Fruit fly (Drosophila melanogaster) whole organism, embryonic: ENCODE data around the gene dar1.

ENCODE experiments used
- CG11696 ChIP-seq: fragments of 200-800 bp; sonication (Bioruptor generic); IDR thresholded peaks from 2 replicates; pipeline ENCODE4 v1.3.6; 2022; ENCODE audit warnings: missing biosample characterization, missing genetic modification characterization
- CG12391 ChIP-seq: fragments of 200-800 bp; sonication (Bioruptor generic); optimal IDR thresholded peaks from 3 replicates; lab custom pipeline; 2018; ENCODE audit warnings: missing biosample characterization, mild to moderate bottlenecking, missing genetic modification characterization, moderate library complexity
- CG15073 ChIP-seq: fragments of 200-800 bp; sonication (Bioruptor generic); optimal IDR thresholded peaks from 2 replicates; lab custom pipeline; 2016; ENCODE audit warnings: missing biosample characterization, missing genetic modification characterization
- CG1602 ChIP-seq: fragments of 200-800 bp; sonication (Bioruptor generic); optimal IDR thresholded peaks from 3 replicates; lab custom pipeline; 2016; ENCODE audit warnings: missing biosample characterization, missing genetic modification characterization
- CG2116 ChIP-seq: fragments of 200-800 bp; sonication (Bioruptor generic); optimal IDR thresholded peaks from 3 replicates; lab custom pipeline; 2018; ENCODE audit warnings: missing biosample characterization, mild to moderate bottlenecking, missing genetic modification characterization
- CG4360 ChIP-seq: fragments of 200-800 bp; sonication (Bioruptor generic); IDR thresholded peaks from 2 replicates; pipeline ENCODE4 v1.3.6; 2022; ENCODE audit warnings: missing biosample characterization, missing genetic modification characterization
- CG5180 ChIP-seq: fragments of 200-800 bp; sonication (Bioruptor generic); optimal IDR thresholded peaks from 3 replicates; lab custom pipeline; 2017; ENCODE audit warnings: missing biosample characterization, missing genetic modification characterization, mild to moderate bottlenecking, moderate library complexity, missing genetic modification reagents
- CG6254 ChIP-seq: fragments of 200-800 bp; sonication (Bioruptor generic); optimal IDR thresholded peaks from 3 replicates; lab custom pipeline; 2017; ENCODE audit warnings: mild to moderate bottlenecking, missing biosample characterization, missing genetic modification reagents, missing genetic modification characterization
- CG6689 ChIP-seq: fragments of 200-800 bp; sonication (Bioruptor generic); IDR thresholded peaks from 2 replicates; pipeline ENCODE4 v1.3.6; 2022; ENCODE audit warnings: missing biosample characterization, missing genetic modification characterization
- CG6854 ChIP-seq: fragments of 200-800 bp; sonication (Bioruptor generic); optimal IDR thresholded peaks from 3 replicates; lab custom pipeline; 2017; ENCODE audit warnings: missing biosample characterization, mild to moderate bottlenecking, missing genetic modification characterization
- CG7556 ChIP-seq: fragments of 200-800 bp; sonication (Bioruptor generic); optimal IDR thresholded peaks from 2 replicates; lab custom pipeline; 2017; ENCODE audit warnings: missing biosample characterization, mild to moderate bottlenecking, missing genetic modification characterization
- CTCF ChIP-seq: fragments of 200-800 bp; sonication (Bioruptor generic); optimal IDR thresholded peaks from 2 replicates; lab custom pipeline; 2017; ENCODE audit warnings: missing biosample characterization, mild to moderate bottlenecking, missing genetic modification characterization, moderate library complexity
- CrebB ChIP-seq: fragments of 200-800 bp; sonication (Bioruptor generic); optimal IDR thresholded peaks from 3 replicates; lab custom pipeline; 2018; ENCODE audit warnings: missing biosample characterization, mild to moderate bottlenecking, missing genetic modification characterization
- D19A ChIP-seq: fragments of 200-800 bp; optimal IDR thresholded peaks from 3 replicates; lab custom pipeline; 2019; ENCODE audit warnings: missing biosample characterization, mild to moderate bottlenecking, missing genetic modification characterization, moderate library complexity
- Doc3 ChIP-seq: fragments of 200-800 bp; sonication (Bioruptor generic); IDR thresholded peaks from 3 replicates; pipeline ENCODE4 v1.3.6; 2022; ENCODE audit warnings: missing biosample characterization, missing genetic modification characterization; ENCODE audit not compliant: partially characterized antibody
- E2f2 ChIP-seq: fragments of 200-800 bp; sonication (Bioruptor generic); IDR thresholded peaks from 2 replicates; pipeline ENCODE4 v1.3.6; 2022; ENCODE audit warnings: missing biosample characterization, missing genetic modification characterization
- H2.0 ChIP-seq: fragments of 200-800 bp; sonication (Bioruptor generic); IDR thresholded peaks from 2 replicates; pipeline ENCODE4 v1.3.6; 2022; ENCODE audit warnings: missing biosample characterization, missing genetic modification characterization
- HmgD ChIP-seq: fragments of 200-800 bp; sonication (Bioruptor generic); optimal IDR thresholded peaks from 3 replicates; lab custom pipeline; 2016; ENCODE audit warnings: missing biosample characterization, missing genetic modification characterization
- Hr51 ChIP-seq, 2 experiments: fragments of 200-800 bp; sonication (Bioruptor generic); optimal IDR thresholded peaks; 2 replicates in 1 of 2; 3 replicates in 1 of 2; lab custom pipeline; 2016 to 2018; ENCODE audit warnings: missing biosample characterization in 2 of 2, missing genetic modification characterization in 2 of 2, mild to moderate bottlenecking in 1 of 2, moderate library complexity in 1 of 2
- Kr ChIP-seq: fragments of 200-800 bp; sonication (Bioruptor generic); optimal IDR thresholded peaks from 2 replicates; lab custom pipeline; 2017; ENCODE audit warnings: missing biosample characterization, mild to moderate bottlenecking, missing genetic modification characterization
- Lpt ChIP-seq: fragments of >200 bp; optimal IDR thresholded peaks from 2 replicates; lab custom pipeline; 2018; ENCODE audit warnings: missing biosample characterization, missing genetic modification characterization
- MBD-R2 ChIP-seq: fragments of 200-800 bp; sonication (Bioruptor generic); IDR thresholded peaks from 2 replicates; pipeline ENCODE4 v1.3.6; 2022; ENCODE audit warnings: missing biosample characterization, missing genetic modification characterization
- Max ChIP-seq: fragments of 200-800 bp; sonication (Bioruptor generic); optimal IDR thresholded peaks from 2 replicates; lab custom pipeline; 2016; ENCODE audit warnings: missing biosample characterization, mild to moderate bottlenecking, missing genetic modification characterization
- NC2β ChIP-seq: fragments of 200-800 bp; sonication (Bioruptor generic); optimal IDR thresholded peaks from 2 replicates; lab custom pipeline; 2016; ENCODE audit warnings: missing biosample characterization, missing genetic modification characterization
- Pdp1 ChIP-seq, 2 experiments: fragments of 200-800 bp; sonication (Bioruptor generic); optimal IDR thresholded peaks; 3 replicates each; lab custom pipeline; 2016; ENCODE audit warnings: missing biosample characterization in 2 of 2, missing genetic modification characterization in 2 of 2, mild to moderate bottlenecking in 1 of 2, moderate library complexity in 1 of 2
- Spps ChIP-seq: fragments of 200-800 bp; sonication (Bioruptor generic); optimal IDR thresholded peaks from 2 replicates; lab custom pipeline; 2018; ENCODE audit warnings: missing biosample characterization, mild to moderate bottlenecking, missing genetic modification characterization
- aop ChIP-seq: fragments of 200-800 bp; sonication (Bioruptor generic); IDR thresholded peaks from 2 replicates; pipeline ENCODE4 v1.3.6; 2022; ENCODE audit warnings: missing biosample characterization, missing genetic modification characterization
- bsh ChIP-seq, 2 experiments: fragments of 200-800 bp; sonication (Bioruptor generic); optimal IDR thresholded peaks; 2 replicates each; lab custom pipeline; 2017 to 2018; ENCODE audit warnings: mild to moderate bottlenecking in 2 of 2, missing biosample characterization in 2 of 2, missing genetic modification characterization in 2 of 2, moderate library complexity in 1 of 2
- cad ChIP-seq: fragments of >200 bp; optimal IDR thresholded peaks from 2 replicates; lab custom pipeline; 2017; ENCODE audit warnings: missing biosample characterization, missing genetic modification characterization
- chif ChIP-seq, 2 experiments: fragments of 200-800 bp; sonication (Bioruptor generic); optimal IDR thresholded peaks; 3 replicates each; lab custom pipeline; 2016; ENCODE audit warnings: missing biosample characterization in 2 of 2, missing genetic modification characterization in 2 of 2
- emc ChIP-seq: fragments of 200-800 bp; sonication (Bioruptor generic); optimal IDR thresholded peaks from 2 replicates; lab custom pipeline; 2016; ENCODE audit warnings: missing biosample characterization, missing genetic modification characterization
- eyg ChIP-seq: fragments of 200-800 bp; sonication (Bioruptor generic); optimal IDR thresholded peaks from 3 replicates; lab custom pipeline; 2016; ENCODE audit warnings: missing biosample characterization, missing genetic modification characterization
- ftz-f1 ChIP-seq: fragments of 200-800 bp; sonication (Bioruptor generic); optimal IDR thresholded peaks from 2 replicates; lab custom pipeline; 2016; ENCODE audit warnings: missing biosample characterization, missing genetic modification characterization
- grau ChIP-seq: fragments of 200-800 bp; optimal IDR thresholded peaks from 3 replicates; lab custom pipeline; 2019; ENCODE audit warnings: missing biosample characterization, mild to moderate bottlenecking, missing genetic modification characterization, moderate library complexity
- gsb-n ChIP-seq: fragments of 200-800 bp; sonication (Bioruptor generic); optimal IDR thresholded peaks from 3 replicates; lab custom pipeline; 2018; ENCODE audit warnings: missing biosample characterization, mild to moderate bottlenecking, missing genetic modification characterization
- ind ChIP-seq: fragments of 200-800 bp; sonication (Bioruptor generic); optimal IDR thresholded peaks from 3 replicates; lab custom pipeline; 2016; ENCODE audit warnings: missing biosample characterization, missing genetic modification characterization
- insv ChIP-seq, 2 experiments: fragments of 200-800 bp; sonication (Bioruptor generic); optimal IDR thresholded peaks; 3 replicates each; lab custom pipeline; 2016 to 2018; ENCODE audit warnings: missing biosample characterization in 2 of 2, missing genetic modification characterization in 2 of 2
- lmd ChIP-seq: fragments of 200-800 bp; sonication (Bioruptor generic); IDR thresholded peaks from 2 replicates; pipeline ENCODE4 v1.3.6; 2022; ENCODE audit warnings: missing biosample characterization, missing genetic modification characterization
- onecut ChIP-seq: fragments of 200-800 bp; sonication (Bioruptor generic); IDR thresholded peaks from 2 replicates; pipeline ENCODE4 v1.3.6; 2022; ENCODE audit warnings: missing biosample characterization, missing genetic modification characterization
- pb ChIP-seq: fragments of 200-800 bp; sonication (Bioruptor generic); optimal IDR thresholded peaks from 3 replicates; lab custom pipeline; 2016; ENCODE audit warnings: missing biosample characterization, missing genetic modification characterization
- pros ChIP-seq: fragments of 200-800 bp; sonication (Bioruptor generic); optimal IDR thresholded peaks from 3 replicates; lab custom pipeline; 2019; ENCODE audit warnings: missing biosample characterization, mild to moderate bottlenecking, missing genetic modification characterization, moderate library complexity
- psq ChIP-seq: fragments of 200-800 bp; sonication (Bioruptor generic); optimal IDR thresholded peaks from 2 replicates; lab custom pipeline; 2017; ENCODE audit warnings: missing biosample characterization, missing genetic modification characterization
- scrt ChIP-seq: fragments of 200-800 bp; sonication (Bioruptor generic); optimal IDR thresholded peaks from 2 replicates; lab custom pipeline; 2018; ENCODE audit warnings: missing biosample characterization, mild to moderate bottlenecking, missing genetic modification characterization, moderate library complexity
- slou ChIP-seq: fragments of 200-800 bp; sonication (Bioruptor generic); optimal IDR thresholded peaks from 3 replicates; lab custom pipeline; 2016; ENCODE audit warnings: missing biosample characterization, missing genetic modification characterization
- sob ChIP-seq: fragments of 200-800 bp; sonication (Bioruptor generic); IDR thresholded peaks from 2 replicates; pipeline ENCODE4 v1.3.6; 2022; ENCODE audit warnings: missing biosample characterization, missing genetic modification characterization
- sr ChIP-seq: fragments of 200-800 bp; sonication (Bioruptor generic); IDR thresholded peaks from 3 replicates; pipeline ENCODE4 v1.3.6; 2022; ENCODE audit warnings: missing biosample characterization, missing genetic modification characterization
- trh ChIP-seq: fragments of 200-800 bp; sonication (Bioruptor generic); optimal IDR thresholded peaks from 2 replicates; lab custom pipeline; 2016; ENCODE audit warnings: missing biosample characterization, missing genetic modification characterization
- tup ChIP-seq: fragments of 200-800 bp; sonication (Bioruptor generic); optimal IDR thresholded peaks from 2 replicates; lab custom pipeline; 2016; ENCODE audit warnings: missing biosample characterization, mild to moderate bottlenecking, missing genetic modification characterization, moderate library complexity
- tx ChIP-seq: fragments of 200-800 bp; sonication (Bioruptor generic); optimal IDR thresholded peaks from 2 replicates; lab custom pipeline; 2016; ENCODE audit warnings: missing biosample characterization, missing genetic modification characterization
- vvl ChIP-seq: fragments of 200-800 bp; sonication (Bioruptor generic); IDR thresholded peaks from 2 replicates; pipeline ENCODE4 v1.3.6; 2022; ENCODE audit warnings: missing biosample characterization, missing genetic modification characterization
- zen2 ChIP-seq: fragments of 200-800 bp; sonication (Bioruptor generic); IDR thresholded peaks from 3 replicates; pipeline ENCODE4 v1.3.6; 2022; ENCODE audit warnings: missing biosample characterization, missing genetic modification characterization; ENCODE audit not compliant: partially characterized antibody

The dar1 gene

DNA sequence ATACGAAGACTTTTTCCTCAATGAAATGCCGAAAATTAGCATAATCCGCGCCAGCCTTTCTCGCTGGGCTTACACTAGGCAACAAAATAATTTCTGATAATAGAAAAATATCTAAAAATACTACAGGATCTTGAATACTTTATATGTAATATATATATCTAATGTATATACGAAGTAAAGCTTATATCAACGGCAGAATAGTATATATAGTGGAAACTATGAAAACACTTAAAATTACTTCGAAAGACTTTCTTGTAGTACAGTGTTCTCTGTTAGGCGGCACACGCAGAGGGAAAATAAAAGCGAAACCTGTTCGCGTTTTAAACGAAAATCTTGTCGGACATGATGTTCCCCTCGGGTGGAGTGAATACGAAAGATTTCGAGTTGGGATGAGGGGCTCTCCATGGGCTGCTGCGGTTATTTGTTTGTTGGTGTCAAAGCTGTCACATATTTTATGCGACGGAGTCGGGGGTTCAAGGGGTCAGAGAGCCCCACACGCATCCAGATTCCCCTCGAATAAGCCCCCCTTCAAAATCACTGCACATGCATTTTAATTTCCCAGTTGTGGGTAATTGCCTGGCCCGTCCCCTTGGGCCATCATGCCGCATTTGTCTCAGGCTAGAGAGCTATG, 8.1 kb downstream of the dar1 start (continued):
- TF ChIP-seq Kr (GFP tag; lab: Kevin White, UChicago), result no peak
- peak; percentile 7 for TF ChIP-seq CG1602 (GFP tag; lab: Kevin White, UChicago)
- TF ChIP-seq Max (GFP tag; lab: Kevin White, UChicago), result no peak
- TF ChIP-seq ind, result peak; percentile 13
- TF ChIP-seq CG5180 (GFP tag; lab: Kevin White, UChicago), result peak; percentile 42
- no peak for TF ChIP-seq slou (GFP tag; lab: Kevin White, UChicago)
- TF ChIP-seq eyg (GFP tag; lab: Kevin White, UChicago), result no peak
- TF ChIP-seq CG6689 (GFP tag; lab: Robert Waterston, UW), result peak; percentile 56
- no peak for TF ChIP-seq Pdp1 (GFP tag; optimal IDR thresholded peaks at IDR 0.05; lab: Kevin White, UChicago)
- no peak for TF ChIP-seq cad (GFP tag; lab: Kevin White, UChicago)
- TF ChIP-seq sob (GFP tag; lab: Robert Waterston, UW), result 0 out of 2 replicates have a peak, but pooled peaks have one; percentile 12
- peak; percentile 73 for TF ChIP-seq CG7556 (GFP tag; lab: Kevin White, UChicago)
- no peak for TF ChIP-seq H2.0 (GFP tag; lab: Robert Waterston, UW)
- TF ChIP-seq grau (tag; lab: Kevin White, UChicago), result peak; percentile 73
- peak; percentile 75 for TF ChIP-seq Spps (tag; lab: Kevin White, UChicago)
- no peak for TF ChIP-seq Doc3 (GFP tag; lab: Robert Waterston, UW)
- no peak for TF ChIP-seq Lpt (GFP tag; lab: Kevin White, UChicago)
- TF ChIP-seq pb, result no peak
- TF ChIP-seq sr, result no peak
- no peak for TF ChIP-seq emc (GFP tag; lab: Kevin White, UChicago)
- TF ChIP-seq CG4360, result peak; percentile 47; the same call in 1 of the 2 replicates
- no peak for TF ChIP-seq CG11696 (GFP tag; lab: Robert Waterston, UW)
- TF ChIP-seq psq (GFP tag; lab: Kevin White, UChicago), result no peak
- peak; percentile 19 for TF ChIP-seq tup
- peak; percentile 12 for TF ChIP-seq CrebB
- TF ChIP-seq bsh (GFP tag; optimal IDR thresholded peaks at IDR 0.05; lab: Kevin White, UChicago), result peak; percentile 2 to 85
- no peak for TF ChIP-seq NC2β (GFP tag; lab: Kevin White, UChicago)
- no peak for TF ChIP-seq zen2 (GFP tag; lab: Robert Waterston, UW)
- no peak for TF ChIP-seq chif (GFP tag; optimal IDR thresholded peaks at IDR 0.05; lab: Kevin White, UChicago)
- TF ChIP-seq CG15073 (GFP tag; lab: Kevin White, UChicago), result no peak
- no peak for TF ChIP-seq CG6854 (GFP tag; lab: Kevin White, UChicago)
- TF ChIP-seq vvl (GFP tag; lab: Robert Waterston, UW), result peak; percentile 87
- no peak for TF ChIP-seq ftz-f1
- no peak for TF ChIP-seq insv (GFP tag; optimal IDR thresholded peaks at IDR 0.05; lab: Kevin White, UChicago)
- peak; percentile 57 for TF ChIP-seq lmd (GFP tag; lab: Robert Waterston, UW)
- TF ChIP-seq CG12391 (tag; lab: Kevin White, UChicago), result peak; percentile 83
- peak; percentile 37 for TF ChIP-seq onecut (GFP tag; lab: Robert Waterston, UW)
- TF ChIP-seq D19A (tag; lab: Kevin White, UChicago), result peak; percentile 83
- TF ChIP-seq trh (GFP tag; lab: Kevin White, UChicago), result no peak
- no peak for TF ChIP-seq CG2116 (GFP tag; lab: Kevin White, UChicago)
- peak; percentile 83 for TF ChIP-seq gsb-n (tag; lab: Kevin White, UChicago)
- TF ChIP-seq CG6254 (GFP tag; lab: Kevin White, UChicago), result peak; percentile 64
- no peak for TF ChIP-seq CTCF (GFP tag; lab: Kevin White, UChicago)
- no peak for TF ChIP-seq MBD-R2 (GFP tag; lab: Robert Waterston, UW)
- no peak for TF ChIP-seq HmgD (GFP tag; lab: Kevin White, UChicago)
- no peak for TF ChIP-seq tx
- peak; percentile 50 for TF ChIP-seq scrt (GFP tag; lab: Kevin White, UChicago)
- peak; percentile 61 for TF ChIP-seq pros (GFP tag; lab: Kevin White, UChicago)
- peak in 1 of 2 experiments; percentile 80 for TF ChIP-seq Hr51 (GFP tag; optimal IDR thresholded peaks at IDR 0.05; lab: Kevin White, UChicago)
- peak; percentile 40; the same call in 1 of the 2 replicates for TF ChIP-seq E2f2
- no peak for TF ChIP-seq aop (GFP tag; lab: Robert Waterston, UW)
